ENCODE assay signal across 4 worm cellular contexts in genomic region chrIII:11119176-11119853, ce11.
TF ChIP-seq lines count a peak whose summit lies in the region.

TSS of gene sup-35 (minus strand) at chrIII:11119226.
TSS of gene Y48A6C.4 (plus strand) at chrIII:11119803.

TF ChIP-seq in whole organism, L2 larva, 48 proteins besides CTCF, POLR2A, EP300 and RAD21 (continues in another document):
- no peak for TF ChIP-seq ama-1 (optimal IDR thresholded peaks at IDR 0.05; lab: Kevin White, UChicago)
- TF ChIP-seq lin-11 (tag; optimal IDR thresholded peaks at IDR 0.05; lab: Kevin White, UChicago) = no peak
- no peak for TF ChIP-seq nhr-237 (tag; optimal IDR thresholded peaks at IDR 0.05; lab: Kevin White, UChicago)
- no peak for TF ChIP-seq nhr-10 (tag; optimal IDR thresholded peaks at IDR 0.05; lab: Kevin White, UChicago)
- peak; percentile 93 for TF ChIP-seq gmeb-1 (tag; optimal IDR thresholded peaks at IDR 0.05; lab: Kevin White, UChicago)
- TF ChIP-seq nhr-129 (tag; optimal IDR thresholded peaks at IDR 0.05; lab: Kevin White, UChicago) = peak; percentile 76
- TF ChIP-seq sma-9 (GFP tag; optimal IDR thresholded peaks at IDR 0.05; lab: Kevin White, UChicago) = peak; percentile 77
- TF ChIP-seq sma-9 (tag; optimal IDR thresholded peaks at IDR 0.05; lab: Kevin White, UChicago) = no peak
- TF ChIP-seq mab-5 (tag; optimal IDR thresholded peaks at IDR 0.05; lab: Kevin White, UChicago) = no peak
- TF ChIP-seq dmd-4 (tag; optimal IDR thresholded peaks at IDR 0.05; lab: Kevin White, UChicago) = no peak
- no peak for TF ChIP-seq R02D3.7 (tag; optimal IDR thresholded peaks at IDR 0.05; lab: Kevin White, UChicago)
- TF ChIP-seq F13H6.1 (tag; optimal IDR thresholded peaks at IDR 0.05; lab: Kevin White, UChicago) = peak; percentile 73
- TF ChIP-seq nhr-6 (tag; optimal IDR thresholded peaks at IDR 0.05; lab: Kevin White, UChicago) = peak; percentile 64
- peak; percentile 85 for TF ChIP-seq crh-2 (tag; optimal IDR thresholded peaks at IDR 0.05; lab: Kevin White, UChicago)
- TF ChIP-seq elt-1 (tag; optimal IDR thresholded peaks at IDR 0.05; lab: Kevin White, UChicago) = no peak
- TF ChIP-seq sma-3 (GFP tag; optimal IDR thresholded peaks at IDR 0.05; lab: Kevin White, UChicago) = peak; percentile 96
- peak; percentile 91 for TF ChIP-seq C34F6.9 (tag; optimal IDR thresholded peaks at IDR 0.05; lab: Kevin White, UChicago)
- no peak for TF ChIP-seq aly-2 (tag; optimal IDR thresholded peaks at IDR 0.05; lab: Kevin White, UChicago)
- TF ChIP-seq fos-1 (tag; optimal IDR thresholded peaks at IDR 0.05; lab: Kevin White, UChicago) = peak; percentile 34
- TF ChIP-seq Y55F3AM.14 (GFP tag; optimal IDR thresholded peaks at IDR 0.05; lab: Kevin White, UChicago) = no peak
- no peak for TF ChIP-seq elt-3 (tag; optimal IDR thresholded peaks at IDR 0.05; lab: Kevin White, UChicago)
- peak; percentile 77 for TF ChIP-seq snpc-4 (tag; optimal IDR thresholded peaks at IDR 0.05; lab: Kevin White, UChicago)
- TF ChIP-seq nhr-77 (tag; optimal IDR thresholded peaks at IDR 0.05; lab: Kevin White, UChicago) = no peak
- TF ChIP-seq mdl-1 (tag; optimal IDR thresholded peaks at IDR 0.05; lab: Kevin White, UChicago) = peak in 1 of 2 experiments; percentile 3

TF ChIP-seq in whole organism, L4 larva, 104 proteins besides CTCF, POLR2A, EP300 and RAD21 (continues in another document):
- TF ChIP-seq lsy-2 (tag; optimal IDR thresholded peaks at IDR 0.05; lab: Kevin White, UChicago) = peak in 1 of 2 experiments; percentile 87
- peak; percentile 47 for TF ChIP-seq hlh-11 (tag; optimal IDR thresholded peaks at IDR 0.05; lab: Kevin White, UChicago)
- no peak for TF ChIP-seq tag-97 (GFP tag; IDR thresholded peaks at IDR 0.05; lab: Robert Waterston, UW)
- no peak for TF ChIP-seq mxl-2 (GFP tag; conservative IDR thresholded peaks at IDR 0.05; lab: Robert Waterston, UW)
- TF ChIP-seq mes-2 (tag; optimal IDR thresholded peaks at IDR 0.05; lab: Kevin White, UChicago; ENCODE audit: poor library complexity, severe bottlenecking) = peak; percentile 96
- no peak for TF ChIP-seq F10B5.3 (tag; optimal IDR thresholded peaks at IDR 0.05; lab: Kevin White, UChicago)
- TF ChIP-seq skn-1 (tag; optimal IDR thresholded peaks at IDR 0.05; lab: Kevin White, UChicago) = no peak
- peak; percentile 31; the same call in 1 of the 2 replicates for TF ChIP-seq dmd-6 (GFP tag; IDR thresholded peaks at IDR 0.05; lab: Robert Waterston, UW)
- TF ChIP-seq lin-38 (GFP tag; IDR thresholded peaks at IDR 0.05; lab: Robert Waterston, UW) = peak; percentile 95
- TF ChIP-seq lir-3 (tag; optimal IDR thresholded peaks at IDR 0.05; lab: Kevin White, UChicago) = peak; percentile 8
- TF ChIP-seq mep-1 (tag; optimal IDR thresholded peaks at IDR 0.05; lab: Kevin White, UChicago) = peak; percentile 78
- TF ChIP-seq ceh-44 (GFP tag; IDR thresholded peaks at IDR 0.05; lab: Robert Waterston, UW) = peak; percentile 63; the same call in 1 of the 2 replicates
- no peak for TF ChIP-seq dmd-8 (GFP tag; IDR thresholded peaks at IDR 0.05; lab: Robert Waterston, UW)
- peak; percentile 27 for TF ChIP-seq nhr-28 (tag; optimal IDR thresholded peaks at IDR 0.05; lab: Kevin White, UChicago)
- 0 out of 2 replicates have a peak, but pooled peaks have one; percentile 5 for TF ChIP-seq dmd-9 (GFP tag; IDR thresholded peaks at IDR 0.05; lab: Robert Waterston, UW)
- peak; percentile 50 for TF ChIP-seq nhr-102 (tag; optimal IDR thresholded peaks at IDR 0.05; lab: Kevin White, UChicago)
- TF ChIP-seq T20F7.1 (GFP tag; optimal IDR thresholded peaks at IDR 0.05; lab: Kevin White, UChicago) = peak; percentile 79
- peak; percentile 78 for TF ChIP-seq rbr-2 (tag; optimal IDR thresholded peaks at IDR 0.05; lab: Kevin White, UChicago)
- TF ChIP-seq vab-7 (GFP tag; IDR thresholded peaks at IDR 0.05; lab: Robert Waterston, UW) = 0 out of 2 replicates have a peak, but pooled peaks have one; percentile 40
- peak; percentile 39 for TF ChIP-seq F37D6.2 (tag; optimal IDR thresholded peaks at IDR 0.05; lab: Kevin White, UChicago)
- peak; percentile 71 for TF ChIP-seq nhr-6 (tag; optimal IDR thresholded peaks at IDR 0.05; lab: Kevin White, UChicago)
- 0 out of 2 replicates have a peak, but pooled peaks have one; percentile 43 for TF ChIP-seq arid-1 (GFP tag; conservative IDR thresholded peaks at IDR 0.05; lab: Robert Waterston, UW)

TF ChIP-seq in whole organism, late embryonic, 69 proteins besides CTCF, POLR2A, EP300 and RAD21 (continues in another document):
- TF ChIP-seq ceh-30 (tag; optimal IDR thresholded peaks at IDR 0.05; lab: Kevin White, UChicago) (no peak), odd-2 (tag; optimal IDR thresholded peaks at IDR 0.05; lab: Kevin White, UChicago) (no peak), hlh-13 (GFP tag; optimal IDR thresholded peaks at IDR 0.05; lab: Kevin White, UChicago) (no peak), pqm-1 (tag; optimal IDR thresholded peaks at IDR 0.05; lab: Kevin White, UChicago) (peak; percentile 86), pag-3 (tag; optimal IDR thresholded peaks at IDR 0.05; lab: Kevin White, UChicago; ENCODE audit: borderline replicate concordance) (peak; percentile 81), unc-3 (GFP tag; conservative IDR thresholded peaks at IDR 0.05; lab: Robert Waterston, UW) (no peak), unc-3 (tag; optimal IDR thresholded peaks at IDR 0.05; lab: Kevin White, UChicago) (peak; percentile 71), tbx-2 (tag; optimal IDR thresholded peaks at IDR 0.05; lab: Kevin White, UChicago) (peak; percentile 98), pha-2 (tag; optimal IDR thresholded peaks at IDR 0.05; lab: Kevin White, UChicago) (peak; percentile 72), unc-86 (tag; optimal IDR thresholded peaks at IDR 0.05; lab: Kevin White, UChicago) (peak; percentile 83), ceh-9 (tag; optimal IDR thresholded peaks at IDR 0.05; lab: Kevin White, UChicago) (no peak), npax-4 (tag; optimal IDR thresholded peaks at IDR 0.05; lab: Kevin White, UChicago) (peak; percentile 60), ceh-24 (tag; optimal IDR thresholded peaks at IDR 0.05; lab: Kevin White, UChicago) (no peak), ceh-6 (GFP tag; optimal IDR thresholded peaks at IDR 0.05; lab: Kevin White, UChicago) (no peak), elt-2 (tag; optimal IDR thresholded peaks at IDR 0.05; lab: Kevin White, UChicago) (peak; percentile 95), ama-1 (optimal IDR thresholded peaks at IDR 0.05; lab: Kevin White, UChicago) (no peak), fkh-10 (GFP tag; optimal IDR thresholded peaks at IDR 0.05; lab: Kevin White, UChicago) (no peak), fax-1 (tag; optimal IDR thresholded peaks at IDR 0.05; lab: Kevin White, UChicago) (peak; percentile 93), ttx-3 (tag; optimal IDR thresholded peaks at IDR 0.05; lab: Kevin White, UChicago) (peak; percentile 59), ceh-45 (GFP tag; IDR thresholded peaks at IDR 0.05; lab: Robert Waterston, UW) (no peak), dve-1 (tag; optimal IDR thresholded peaks at IDR 0.05; lab: Kevin White, UChicago) (no peak), nhr-232 (tag; optimal IDR thresholded peaks at IDR 0.05; lab: Kevin White, UChicago) (no peak), eyg-1 (tag; optimal IDR thresholded peaks at IDR 0.05; lab: Kevin White, UChicago) (peak; percentile 79), mec-3 (tag; optimal IDR thresholded peaks at IDR 0.05; lab: Kevin White, UChicago; ENCODE audit: borderline replicate concordance) (peak; percentile 88), lin-11 (tag; optimal IDR thresholded peaks at IDR 0.05; lab: Kevin White, UChicago) (no peak), dmd-4 (tag; optimal IDR thresholded peaks at IDR 0.05; lab: Kevin White, UChicago; ENCODE audit: borderline replicate concordance) (peak; percentile 40)

TF ChIP-seq in whole organism, mixed stage, embryonic, 35 proteins besides CTCF, POLR2A, EP300 and RAD21 (continues in another document):
- TF ChIP-seq mab-5 (tag; optimal IDR thresholded peaks at IDR 0.05; lab: Kevin White, UChicago) (no peak), ztf-11 (tag; optimal IDR thresholded peaks at IDR 0.05; lab: Kevin White, UChicago) (no peak), cnd-1 (tag; optimal IDR thresholded peaks at IDR 0.05; lab: Kevin White, UChicago) (peak; percentile 26), nhr-76 (tag; optimal IDR thresholded peaks at IDR 0.05; lab: Kevin White, UChicago) (no peak), lsy-2 (tag; optimal IDR thresholded peaks at IDR 0.05; lab: Kevin White, UChicago) (peak; percentile 38), ces-1 (GFP tag; optimal IDR thresholded peaks at IDR 0.05; lab: Kevin White, UChicago) (peak; percentile 90), drap-1 (GFP tag; optimal IDR thresholded peaks at IDR 0.05; lab: Kevin White, UChicago) (peak; percentile 40), elt-1 (tag; optimal IDR thresholded peaks at IDR 0.05; lab: Kevin White, UChicago; ENCODE audit: borderline replicate concordance, insufficient read depth) (no peak), elt-3 (tag; optimal IDR thresholded peaks at IDR 0.05; lab: Kevin White, UChicago) (peak; percentile 12), unc-62 (GFP tag; optimal IDR thresholded peaks at IDR 0.05; lab: Kevin White, UChicago) (no peak), ham-2 (GFP tag; optimal IDR thresholded peaks at IDR 0.05; lab: Kevin White, UChicago) (no peak), nhr-237 (tag; optimal IDR thresholded peaks at IDR 0.05; lab: Kevin White, UChicago) (peak; percentile 87), flh-1 (GFP tag; optimal IDR thresholded peaks at IDR 0.05; lab: Kevin White, UChicago) (no peak), zip-8 (tag; optimal IDR thresholded peaks at IDR 0.05; lab: Kevin White, UChicago) (no peak), ceh-43 (GFP tag; optimal IDR thresholded peaks at IDR 0.05; lab: Kevin White, UChicago) (peak; percentile 40), snpc-4 (tag; optimal IDR thresholded peaks at IDR 0.05; lab: Kevin White, UChicago) (no peak), tbx-8 (GFP tag; optimal IDR thresholded peaks at IDR 0.05; lab: Kevin White, UChicago) (peak; percentile 35), nhr-12 (tag; optimal IDR thresholded peaks at IDR 0.05; lab: Kevin White, UChicago) (no peak), mep-1 (tag; optimal IDR thresholded peaks at IDR 0.05; lab: Kevin White, UChicago) (peak; percentile 89), unc-39 (tag; optimal IDR thresholded peaks at IDR 0.05; lab: Kevin White, UChicago) (no peak), mls-2 (tag; optimal IDR thresholded peaks at IDR 0.05; lab: Kevin White, UChicago) (peak; percentile 66), hlh-1 (tag; optimal IDR thresholded peaks at IDR 0.05; lab: Kevin White, UChicago) (peak; percentile 11), ceh-83 (GFP tag; optimal IDR thresholded peaks at IDR 0.05; lab: Kevin White, UChicago) (peak; percentile 60), blmp-1 (tag; optimal IDR thresholded peaks at IDR 0.05; lab: Kevin White, UChicago) (no peak), sem-2 (GFP tag; optimal IDR thresholded peaks at IDR 0.05; lab: Kevin White, UChicago) (no peak), M03D4.4 (tag; optimal IDR thresholded peaks at IDR 0.05; lab: Kevin White, UChicago) (no peak), sptf-1 (tag; optimal IDR thresholded peaks at IDR 0.05; lab: Kevin White, UChicago) (peak; percentile 75), unc-120 (tag; optimal IDR thresholded peaks at IDR 0.05; lab: Kevin White, UChicago; ENCODE audit: poor library complexity, severe bottlenecking) (peak; percentile 59), nhr-28 (tag; optimal IDR thresholded peaks at IDR 0.05; lab: Kevin White, UChicago) (no peak)
